Worm (Caenorhabditis elegans) whole organism, L4 larva: Measurements from ENCODE around the gene str-220.

Source experiments
- F10B5.3 ChIP-seq: sonication (generic microtip); optimal IDR thresholded peaks from 2 replicates; lab custom pipeline; 2016; ENCODE audit warnings: mild to moderate bottlenecking, missing genetic modification characterization, missing compliant biosample characterization
- F26F4.8 ChIP-seq: fragments of 200-800 bp; sonication (Bioruptor generic); conservative IDR thresholded peaks from 2 replicates; pipeline ENCODE4 v1.3.6; 2022; ENCODE audit warnings: missing genetic modification characterization, missing compliant biosample characterization
- T20F7.1 ChIP-seq: fragments of 200-800 bp; sonication (Bioruptor generic); optimal IDR thresholded peaks from 2 replicates; lab custom pipeline; 2018; ENCODE audit warnings: mild to moderate bottlenecking, missing genetic modification characterization, missing compliant biosample characterization
- Y105C5A.15 ChIP-seq: fragments of 200-800 bp; sonication (Bioruptor generic); IDR thresholded peaks from 2 replicates; pipeline ENCODE4 v1.3.6; 2022; ENCODE audit warnings: missing genetic modification characterization, missing compliant biosample characterization
- ZK546.5 ChIP-seq, 2 experiments: sonication (generic microtip); optimal IDR thresholded peaks; 2 replicates each; lab custom pipeline; 2017; ENCODE audit warnings: missing biosample characterization in 2 of 2, missing genetic modification characterization in 2 of 2
- aha-1 ChIP-seq: fragments of 150-350 bp; peaks from one replicate; lab custom pipeline; 2014; ENCODE audit warnings: missing biosample characterization, missing genetic modification characterization
- ama-1 ChIP-seq: fragments of 150-350 bp; optimal IDR thresholded peaks from 2 replicates; lab custom pipeline; 2014; ENCODE audit warnings: inconsistent platforms, mixed read lengths
- arid-1 ChIP-seq: fragments of 200-800 bp; sonication (Bioruptor generic); conservative IDR thresholded peaks from 2 replicates; pipeline ENCODE4 v1.3.6; 2022; ENCODE audit warnings: missing genetic modification reagents, missing genetic modification characterization, missing compliant biosample characterization
- ceh-32 ChIP-seq: sonication (generic microtip); optimal IDR thresholded peaks from 2 replicates; lab custom pipeline; 2016; ENCODE audit warnings: mild to moderate bottlenecking, missing genetic modification characterization, missing compliant biosample characterization; ENCODE audit not compliant: poor library complexity
- ceh-62 ChIP-seq: sonication (generic microtip); optimal IDR thresholded peaks from 2 replicates; lab custom pipeline; 2017; ENCODE audit warnings: missing biosample characterization, missing genetic modification characterization
- ces-1 ChIP-seq: fragments of 150-350 bp; sonication (generic microtip); optimal IDR thresholded peaks from 4 replicates; lab custom pipeline; 2014; ENCODE audit warnings: missing biosample characterization, missing genetic modification reagents, missing genetic modification characterization
- cey-2 ChIP-seq: sonication (generic microtip); optimal IDR thresholded peaks from 3 replicates; lab custom pipeline; 2017; ENCODE audit warnings: missing genetic modification characterization, mild to moderate bottlenecking, missing compliant biosample characterization, antibody characterized with exemption, borderline replicate concordance; ENCODE audit not compliant: insufficient read depth
- daf-12 ChIP-seq: fragments of 150-350 bp; optimal IDR thresholded peaks from 2 replicates; lab custom pipeline; 2014; ENCODE audit warnings: missing biosample characterization, missing genetic modification reagents, missing genetic modification characterization
- daf-16 ChIP-seq, 3 experiments: sonication (generic microtip); optimal IDR thresholded peaks; 2 replicates each; lab custom pipeline; 2016 to 2017; ENCODE audit warnings: missing genetic modification characterization in 3 of 3, missing genetic modification reagents in 3 of 3, mild to moderate bottlenecking in 2 of 3, missing compliant biosample characterization in 2 of 3, missing biosample characterization in 1 of 3, moderate library complexity in 1 of 3
- dmd-9 ChIP-seq: fragments of 200-800 bp; sonication (Bioruptor generic); IDR thresholded peaks from 2 replicates; pipeline ENCODE4 v1.3.6; 2022; ENCODE audit warnings: missing genetic modification reagents, missing genetic modification characterization, missing compliant biosample characterization
- dve-1 ChIP-seq: sonication (generic microtip); optimal IDR thresholded peaks from 2 replicates; lab custom pipeline; 2017; ENCODE audit warnings: antibody characterized with exemption, mild to moderate bottlenecking, missing genetic modification characterization, missing compliant biosample characterization; ENCODE audit not compliant: insufficient read depth
- egl-43 ChIP-seq: fragments of 200-800 bp; sonication (Bioruptor generic); IDR thresholded peaks from 2 replicates; pipeline ENCODE4 v1.3.6; 2022; ENCODE audit warnings: missing genetic modification reagents, missing genetic modification characterization, missing compliant biosample characterization
- fkh-10 ChIP-seq: fragments of 150-350 bp; optimal IDR thresholded peaks from 2 replicates; lab custom pipeline; 2014; ENCODE audit warnings: missing biosample characterization, missing genetic modification reagents, missing genetic modification characterization
- gei-8 ChIP-seq: fragments of 200-800 bp; sonication (Bioruptor generic); optimal IDR thresholded peaks from 2 replicates; lab custom pipeline; 2018; ENCODE audit warnings: mild to moderate bottlenecking, missing genetic modification characterization, missing compliant biosample characterization
- hlh-11 ChIP-seq: fragments of 200-800 bp; sonication (Bioruptor generic); optimal IDR thresholded peaks from 2 replicates; lab custom pipeline; 2018; ENCODE audit warnings: mild to moderate bottlenecking, missing genetic modification characterization, missing compliant biosample characterization
- jun-1 ChIP-seq: fragments of 150-350 bp; optimal IDR thresholded peaks from 2 replicates; lab custom pipeline; 2014; ENCODE audit warnings: missing biosample characterization, missing genetic modification reagents, missing genetic modification characterization
- lim-7 ChIP-seq: fragments of 200-800 bp; sonication (Bioruptor generic); IDR thresholded peaks from 2 replicates; pipeline ENCODE4 v1.3.6; 2022; ENCODE audit warnings: missing genetic modification characterization, missing compliant biosample characterization
- lin-1 ChIP-seq: fragments of 200-800 bp; sonication (Bioruptor generic); IDR thresholded peaks from 2 replicates; pipeline ENCODE4 v1.3.6; 2022; ENCODE audit warnings: missing genetic modification reagents, missing genetic modification characterization, missing compliant biosample characterization
- lin-13 ChIP-seq: fragments of 150-350 bp; optimal IDR thresholded peaks from 2 replicates; lab custom pipeline; 2014; ENCODE audit warnings: missing biosample characterization, missing genetic modification reagents, missing genetic modification characterization
- mdl-1 ChIP-seq, 2 experiments: fragments of 150-350 bp in 1 of 2; sonication (generic microtip) in 1 of 2; optimal IDR thresholded peaks; 2 replicates each; lab custom pipeline; 2014 to 2017; ENCODE audit warnings: missing biosample characterization in 2 of 2, missing genetic modification characterization in 2 of 2
- mdt-29 ChIP-seq: fragments of 200-800 bp; sonication (Bioruptor generic); IDR thresholded peaks from 2 replicates; pipeline ENCODE4 v1.3.6; 2022; ENCODE audit warnings: missing genetic modification reagents, missing genetic modification characterization, missing compliant biosample characterization
- mxl-3 ChIP-seq: fragments of 200-800 bp; sonication (Bioruptor generic); optimal IDR thresholded peaks from 2 replicates; lab custom pipeline; 2018; ENCODE audit warnings: mild to moderate bottlenecking, missing genetic modification characterization, missing compliant biosample characterization
- nhr-77 ChIP-seq: fragments of 150-350 bp; optimal IDR thresholded peaks from 2 replicates; lab custom pipeline; 2014; ENCODE audit warnings: missing biosample characterization, missing genetic modification characterization
- pqm-1 ChIP-seq: sonication (generic microtip); optimal IDR thresholded peaks from 2 replicates; lab custom pipeline; 2017; ENCODE audit warnings: missing biosample characterization, missing genetic modification characterization
- rbr-2 ChIP-seq: sonication (generic microtip); optimal IDR thresholded peaks from 2 replicates; lab custom pipeline; 2016; ENCODE audit warnings: missing genotype, missing genetic modification characterization, missing compliant biosample characterization
- set-16 ChIP-seq: fragments of 200-800 bp; sonication (Bioruptor generic); IDR thresholded peaks from 2 replicates; pipeline ENCODE4 v1.3.6; 2022; ENCODE audit warnings: missing genetic modification reagents, missing genetic modification characterization, missing compliant biosample characterization
- spr-3 ChIP-seq: fragments of 200-800 bp; sonication (Bioruptor generic); optimal IDR thresholded peaks from 2 replicates; lab custom pipeline; 2018; ENCODE audit warnings: mild to moderate bottlenecking, missing genetic modification characterization, missing compliant biosample characterization
- unc-62 ChIP-seq, 3 experiments: fragments of 150-350 bp in 1 of 3; sonication (generic microtip); optimal IDR thresholded peaks in 2 of 3; peaks in 1 of 3; 1 replicate in 1 of 3; 2 replicates in 2 of 3; lab custom pipeline; 2014 to 2017; ENCODE audit warnings: missing biosample characterization in 3 of 3, missing genetic modification characterization in 3 of 3, missing genetic modification reagents in 3 of 3, missing genotype in 1 of 3
- vab-7 ChIP-seq: fragments of 200-800 bp; sonication (Bioruptor generic); IDR thresholded peaks from 2 replicates; pipeline ENCODE4 v1.3.6; 2022; ENCODE audit warnings: missing genetic modification reagents, missing genetic modification characterization, missing compliant biosample characterization
- ztf-7 ChIP-seq: fragments of 150-350 bp; optimal IDR thresholded peaks from 2 replicates; lab custom pipeline; 2014; ENCODE audit warnings: missing biosample characterization, missing genetic modification characterization

The str-220 gene

ce11 chrIV:7171222-7171621, at the start of gene str-220:
str-220 (minus strand) TSS chrIV:7171322.
- no peak for TF ChIP-seq ZK546.5 (tag; optimal IDR thresholded peaks at IDR 0.05; lab: Kevin White, UChicago)
- no peak for TF ChIP-seq ceh-32 (tag; lab: Kevin White, UChicago)
- TF ChIP-seq fkh-10: no peak
- no peak for TF ChIP-seq arid-1 (GFP tag; lab: Robert Waterston, UW)
- no peak for TF ChIP-seq lin-13
- TF ChIP-seq lin-1: no peak
- TF ChIP-seq mdt-29 (GFP tag; lab: Robert Waterston, UW): no peak
- TF ChIP-seq cey-2: no peak
- no peak for TF ChIP-seq rbr-2 (tag; lab: Kevin White, UChicago)
- no peak for TF ChIP-seq ceh-62 (tag; lab: Kevin White, UChicago)
- TF ChIP-seq F26F4.8 (GFP tag; lab: Robert Waterston, UW): no peak

- TF ChIP-seq spr-3 (GFP tag; lab: Kevin White, UChicago): no peak
- no peak for TF ChIP-seq lim-7 (GFP tag; lab: Robert Waterston, UW)
- TF ChIP-seq daf-12: no peak
- no peak for TF ChIP-seq lin-13
- no peak for TF ChIP-seq F10B5.3 (tag; lab: Kevin White, UChicago)
- no peak for TF ChIP-seq jun-1 (tag; lab: Kevin White, UChicago)
- no peak for TF ChIP-seq gei-8 (GFP tag; lab: Kevin White, UChicago)
- TF ChIP-seq mdl-1 (tag; optimal IDR thresholded peaks at IDR 0.05; lab: Kevin White, UChicago): no peak
- TF ChIP-seq, all 104 proteins: peak for 0
These were observed 48.4 kb upstream of the str-220 start, which contains the start of the genes glb-23 and R13A1.1 for ce11 chrIV:7219398-7220087. glb-23 (minus strand) TSS chrIV:7219498. R13A1.1 (plus strand) TSS chrIV:7220037.

- TF ChIP-seq aha-1 (tag; lab: Kevin White, UChicago) (peak; percentile 74), hlh-11 (no peak), unc-62 (GFP tag; optimal IDR thresholded peaks at IDR 0.05 in 1 of 2; lab: Kevin White, UChicago) (peak in 1 of 2 experiments; percentile 89), unc-62 (tag; optimal IDR thresholded peaks at IDR 0.05; lab: Kevin White, UChicago) (no peak)
- TF ChIP-seq, all 104 proteins: peak for 2
These were observed 45.1 kb upstream of the str-220 start for ce11 chrIV:7216210-7216609.

ce11 chrIV:7212769-7213168, 41.6 kb upstream of the str-220 start:
- TF ChIP-seq ztf-7 (tag; lab: Kevin White, UChicago) (no peak), pqm-1 (tag; lab: Kevin White, UChicago) (peak; percentile 58), T20F7.1 (GFP tag; lab: Kevin White, UChicago) (no peak), mxl-3 (GFP tag; lab: Kevin White, UChicago) (no peak), daf-16 (GFP tag; optimal IDR thresholded peaks at IDR 0.05; lab: Kevin White, UChicago) (no peak), daf-16 (tag; optimal IDR thresholded peaks at IDR 0.05; lab: Kevin White, UChicago) (peak; percentile 50), set-16 (no peak), ces-1 (no peak), nhr-77 (no peak), dmd-9 (GFP tag; lab: Robert Waterston, UW) (no peak), vab-7 (no peak), egl-43 (GFP tag; lab: Robert Waterston, UW) (no peak), ZK546.5 (tag; optimal IDR thresholded peaks at IDR 0.05; lab: Kevin White, UChicago) (no peak), ama-1 (no peak), dve-1 (tag; lab: Kevin White, UChicago) (no peak), Y105C5A.15 (GFP tag; lab: Robert Waterston, UW) (no peak)
- TF ChIP-seq, all 104 proteins: peak for 2
